Fruit fly (Drosophila melanogaster) whole organism, embryonic: ENCODE data around the gene Jhbp5.

ENCODE experiments used
- B-H1 ChIP-seq: fragments of 200-800 bp; sonication (Bioruptor generic); IDR thresholded peaks from 3 replicates; pipeline ENCODE4 v1.3.6; 2022; ENCODE audit warnings: missing biosample characterization, missing genetic modification characterization
- CG10654 ChIP-seq: fragments of 200-800 bp; sonication (Bioruptor generic); optimal IDR thresholded peaks from 2 replicates; lab custom pipeline; 2016; ENCODE audit warnings: missing biosample characterization, missing genetic modification characterization
- CG12391 ChIP-seq: fragments of 200-800 bp; sonication (Bioruptor generic); optimal IDR thresholded peaks from 3 replicates; lab custom pipeline; 2018; ENCODE audit warnings: missing biosample characterization, mild to moderate bottlenecking, missing genetic modification characterization, moderate library complexity
- CG14441 ChIP-seq: fragments of 200-800 bp; sonication (Bioruptor generic); IDR thresholded peaks from 2 replicates; pipeline ENCODE4 v1.3.6; 2022; ENCODE audit warnings: missing biosample characterization, missing genetic modification characterization
- CG15479 ChIP-seq: fragments of 200-800 bp; sonication (Bioruptor generic); optimal IDR thresholded peaks from 3 replicates; lab custom pipeline; 2019; ENCODE audit warnings: missing biosample characterization, mild to moderate bottlenecking, missing genetic modification characterization, moderate library complexity
- CG17361 ChIP-seq: fragments of 200-800 bp; sonication (Bioruptor generic); IDR thresholded peaks from 3 replicates; pipeline ENCODE4 v1.3.6; 2022; ENCODE audit warnings: missing biosample characterization, missing genetic modification characterization
- CG17385 ChIP-seq: fragments of 200-800 bp; sonication (Bioruptor generic); optimal IDR thresholded peaks from 3 replicates; lab custom pipeline; 2018; ENCODE audit warnings: missing biosample characterization, mild to moderate bottlenecking, missing genetic modification characterization
- CG17568 ChIP-seq: fragments of 200-800 bp; sonication (Bioruptor generic); optimal IDR thresholded peaks from 2 replicates; lab custom pipeline; 2018; ENCODE audit warnings: missing biosample characterization, mild to moderate bottlenecking, missing genetic modification characterization, moderate library complexity
- CG17829 ChIP-seq: fragments of 200-800 bp; optimal IDR thresholded peaks from 2 replicates; lab custom pipeline; 2019; ENCODE audit warnings: missing biosample characterization, mild to moderate bottlenecking, missing genetic modification characterization, moderate library complexity
- CG2120 ChIP-seq: fragments of 200-800 bp; sonication (Bioruptor generic); optimal IDR thresholded peaks from 3 replicates; lab custom pipeline; 2016; ENCODE audit warnings: missing biosample characterization, missing genetic modification characterization
- CG32772 ChIP-seq: fragments of 200-800 bp; sonication (Bioruptor generic); IDR thresholded peaks from 2 replicates; pipeline ENCODE4 v1.3.6; 2022; ENCODE audit warnings: missing biosample characterization, missing genetic modification characterization
- CG34422 ChIP-seq: fragments of 200-800 bp; sonication (Bioruptor generic); IDR thresholded peaks from 3 replicates; pipeline ENCODE4 v1.3.6; 2022; ENCODE audit warnings: missing biosample characterization, missing genetic modification characterization
- CG5953 ChIP-seq: fragments of 200-800 bp; sonication (Bioruptor generic); IDR thresholded peaks from 2 replicates; pipeline ENCODE4 v1.3.6; 2022; ENCODE audit warnings: missing biosample characterization, missing genetic modification characterization
- CG7556 ChIP-seq: fragments of 200-800 bp; sonication (Bioruptor generic); optimal IDR thresholded peaks from 2 replicates; lab custom pipeline; 2017; ENCODE audit warnings: missing biosample characterization, mild to moderate bottlenecking, missing genetic modification characterization
- CG8290 ChIP-seq, 3 experiments: fragments of 200-800 bp; sonication (Bioruptor generic); optimal IDR thresholded peaks; 2 replicates each; lab custom pipeline; 2016 to 2019; ENCODE audit warnings: missing biosample characterization in 3 of 3, missing genetic modification characterization in 3 of 3, mild to moderate bottlenecking in 2 of 3, moderate library complexity in 1 of 3
- CG8944 ChIP-seq: fragments of 200-800 bp; sonication (Bioruptor generic); optimal IDR thresholded peaks from 3 replicates; lab custom pipeline; 2016; ENCODE audit warnings: missing biosample characterization, missing genetic modification characterization
- CG9437 ChIP-seq: fragments of 200-800 bp; sonication (Bioruptor generic); optimal IDR thresholded peaks from 2 replicates; lab custom pipeline; 2018; ENCODE audit warnings: missing biosample characterization, mild to moderate bottlenecking, missing genetic modification characterization
- Chrac-16 ChIP-seq: fragments of 200-800 bp; sonication (Bioruptor generic); optimal IDR thresholded peaks from 3 replicates; lab custom pipeline; 2016; ENCODE audit warnings: missing biosample characterization, missing genetic modification characterization
- D19A ChIP-seq: fragments of 200-800 bp; optimal IDR thresholded peaks from 3 replicates; lab custom pipeline; 2019; ENCODE audit warnings: missing biosample characterization, mild to moderate bottlenecking, missing genetic modification characterization, moderate library complexity
- Dek ChIP-seq: fragments of 200-800 bp; sonication (Bioruptor generic); optimal IDR thresholded peaks from 3 replicates; lab custom pipeline; 2019; ENCODE audit warnings: missing biosample characterization, mild to moderate bottlenecking, missing genetic modification characterization, moderate library complexity
- Dip2 ChIP-seq: fragments of 200-800 bp; sonication (Bioruptor generic); IDR thresholded peaks from 2 replicates; pipeline ENCODE4 v1.3.6; 2022; ENCODE audit warnings: missing biosample characterization, missing genetic modification characterization
- Dll ChIP-seq: fragments of 200-800 bp; sonication (Bioruptor generic); IDR thresholded peaks from 4 replicates; pipeline ENCODE4 v1.3.6; 2022; ENCODE audit warnings: missing biosample characterization, missing genetic modification characterization; ENCODE audit not compliant: partially characterized antibody
- Doc2 ChIP-seq: fragments of 200-800 bp; sonication (Bioruptor generic); IDR thresholded peaks from 2 replicates; pipeline ENCODE4 v1.3.6; 2022; ENCODE audit warnings: missing biosample characterization, missing genetic modification characterization
- Hr51 ChIP-seq, 2 experiments: fragments of 200-800 bp; sonication (Bioruptor generic); optimal IDR thresholded peaks; 2 replicates in 1 of 2; 3 replicates in 1 of 2; lab custom pipeline; 2016 to 2018; ENCODE audit warnings: missing biosample characterization in 2 of 2, missing genetic modification characterization in 2 of 2, mild to moderate bottlenecking in 1 of 2, moderate library complexity in 1 of 2
- Hsf ChIP-seq: fragments of 200-800 bp; sonication (Bioruptor generic); optimal IDR thresholded peaks from 3 replicates; lab custom pipeline; 2016; ENCODE audit warnings: missing biosample characterization, missing genetic modification characterization
- MTF-1 ChIP-seq: fragments of 200-800 bp; sonication (Bioruptor generic); optimal IDR thresholded peaks from 2 replicates; lab custom pipeline; 2018; ENCODE audit warnings: missing biosample characterization, mild to moderate bottlenecking, missing genetic modification characterization, borderline replicate concordance
- NC2β ChIP-seq: fragments of 200-800 bp; sonication (Bioruptor generic); optimal IDR thresholded peaks from 2 replicates; lab custom pipeline; 2016; ENCODE audit warnings: missing biosample characterization, missing genetic modification characterization
- Opbp ChIP-seq: fragments of 200-800 bp; sonication (Bioruptor generic); IDR thresholded peaks from 3 replicates; pipeline ENCODE4 v1.3.6; 2022; ENCODE audit warnings: missing biosample characterization, missing genetic modification characterization; ENCODE audit not compliant: partially characterized antibody
- Pdp1 ChIP-seq, 2 experiments: fragments of 200-800 bp; sonication (Bioruptor generic); optimal IDR thresholded peaks; 3 replicates each; lab custom pipeline; 2016; ENCODE audit warnings: missing biosample characterization in 2 of 2, missing genetic modification characterization in 2 of 2, mild to moderate bottlenecking in 1 of 2, moderate library complexity in 1 of 2
- Scr ChIP-seq: fragments of 200-800 bp; sonication (Bioruptor generic); IDR thresholded peaks from 2 replicates; pipeline ENCODE4 v1.3.6; 2022; ENCODE audit warnings: missing biosample characterization, missing genetic modification characterization; ENCODE audit not compliant: partially characterized antibody
- Sry-β ChIP-seq: fragments of 200-800 bp; sonication (Bioruptor generic); optimal IDR thresholded peaks from 2 replicates; lab custom pipeline; 2018; ENCODE audit warnings: missing biosample characterization, mild to moderate bottlenecking, missing genetic modification characterization, moderate library complexity
- Sry-δ ChIP-seq: fragments of 200-800 bp; sonication (Bioruptor generic); optimal IDR thresholded peaks from 2 replicates; lab custom pipeline; 2016; ENCODE audit warnings: missing biosample characterization, missing genetic modification characterization
- al ChIP-seq: fragments of 200-800 bp; sonication (Bioruptor generic); IDR thresholded peaks from 2 replicates; pipeline ENCODE4 v1.3.6; 2022; ENCODE audit warnings: missing biosample characterization, missing genetic modification characterization
- chn ChIP-seq: fragments of 200-800 bp; sonication (Bioruptor generic); optimal IDR thresholded peaks from 2 replicates; lab custom pipeline; 2016; ENCODE audit warnings: missing biosample characterization, missing genetic modification characterization
- corto ChIP-seq: fragments of 200-800 bp; sonication (Bioruptor generic); optimal IDR thresholded peaks from 2 replicates; lab custom pipeline; 2016; ENCODE audit warnings: missing biosample characterization, mild to moderate bottlenecking, missing genetic modification characterization, moderate library complexity
- dan ChIP-seq: fragments of 200-800 bp; sonication (Bioruptor generic); IDR thresholded peaks from 2 replicates; pipeline ENCODE4 v1.3.6; 2022; ENCODE audit warnings: missing biosample characterization, missing genetic modification characterization
- dati ChIP-seq: fragments of 200-800 bp; sonication (Bioruptor generic); IDR thresholded peaks from 2 replicates; pipeline ENCODE4 v1.3.6; 2022; ENCODE audit warnings: missing biosample characterization, missing genetic modification characterization
- exex ChIP-seq: fragments of 200-800 bp; sonication (Bioruptor generic); optimal IDR thresholded peaks from 4 replicates; lab custom pipeline; 2018; ENCODE audit warnings: missing biosample characterization, mild to moderate bottlenecking, missing genetic modification characterization, moderate library complexity
- fru ChIP-seq: fragments of >200 bp; optimal IDR thresholded peaks from 2 replicates; lab custom pipeline; 2017
- ftz-f1 ChIP-seq: fragments of 200-800 bp; sonication (Bioruptor generic); optimal IDR thresholded peaks from 2 replicates; lab custom pipeline; 2016; ENCODE audit warnings: missing biosample characterization, missing genetic modification characterization
- gcm2 ChIP-seq: fragments of 200-800 bp; sonication (Bioruptor generic); optimal IDR thresholded peaks from 2 replicates; lab custom pipeline; 2016; ENCODE audit warnings: missing biosample characterization, missing genetic modification characterization
- grn ChIP-seq: fragments of 200-800 bp; sonication (Bioruptor generic); optimal IDR thresholded peaks from 3 replicates; lab custom pipeline; 2017; ENCODE audit warnings: missing biosample characterization, missing genetic modification characterization
- kay ChIP-seq: fragments of 200-800 bp; sonication (Bioruptor generic); optimal IDR thresholded peaks from 2 replicates; lab custom pipeline; 2016; ENCODE audit warnings: missing biosample characterization, missing genetic modification characterization
- lab ChIP-seq: fragments of 200-800 bp; sonication (Bioruptor generic); optimal IDR thresholded peaks from 3 replicates; lab custom pipeline; 2017; ENCODE audit warnings: missing biosample characterization, missing genetic modification characterization, mild to moderate bottlenecking, moderate library complexity, missing genetic modification reagents
- lmd ChIP-seq: fragments of 200-800 bp; sonication (Bioruptor generic); IDR thresholded peaks from 2 replicates; pipeline ENCODE4 v1.3.6; 2022; ENCODE audit warnings: missing biosample characterization, missing genetic modification characterization
- scrt ChIP-seq: fragments of 200-800 bp; sonication (Bioruptor generic); optimal IDR thresholded peaks from 2 replicates; lab custom pipeline; 2018; ENCODE audit warnings: missing biosample characterization, mild to moderate bottlenecking, missing genetic modification characterization, moderate library complexity
- sob ChIP-seq: fragments of 200-800 bp; sonication (Bioruptor generic); IDR thresholded peaks from 2 replicates; pipeline ENCODE4 v1.3.6; 2022; ENCODE audit warnings: missing biosample characterization, missing genetic modification characterization
- tup ChIP-seq: fragments of 200-800 bp; sonication (Bioruptor generic); optimal IDR thresholded peaks from 2 replicates; lab custom pipeline; 2016; ENCODE audit warnings: missing biosample characterization, mild to moderate bottlenecking, missing genetic modification characterization, moderate library complexity
- vvl ChIP-seq: fragments of 200-800 bp; sonication (Bioruptor generic); IDR thresholded peaks from 2 replicates; pipeline ENCODE4 v1.3.6; 2022; ENCODE audit warnings: missing biosample characterization, missing genetic modification characterization
- wdn ChIP-seq: fragments of 200-800 bp; sonication (Bioruptor generic); IDR thresholded peaks from 2 replicates; pipeline ENCODE4 v1.3.6; 2022; ENCODE audit warnings: missing biosample characterization, missing genetic modification characterization
- yki ChIP-seq: fragments of >200 bp; optimal IDR thresholded peaks from 3 replicates; lab custom pipeline; 2018
- z ChIP-seq: fragments of 200-800 bp; sonication (Bioruptor generic); IDR thresholded peaks from 3 replicates; pipeline ENCODE4 v1.3.6; 2022; ENCODE audit warnings: missing biosample characterization, missing genetic modification characterization

Gene Jhbp5

dm6 chr3R:16009030-16009429 lies 36.9 kb downstream of the Jhbp5 start, which contains the start of gene GATAe:
TSS of gene GATAe (plus strand) at chr3R:16009105.
- TF ChIP-seq CG8944 (no peak), D19A (tag; lab: Kevin White, UChicago) (no peak), dan (GFP tag; lab: Robert Waterston, UW) (no peak), B-H1 (no peak), fru (lab: Kevin White, UChicago) (no peak), Chrac-16 (GFP tag; lab: Kevin White, UChicago) (no peak), chn (no peak), Sry-β (GFP tag; lab: Kevin White, UChicago) (peak; percentile 48), dati (GFP tag; lab: Robert Waterston, UW) (no peak), Dip2 (GFP tag; lab: Robert Waterston, UW) (no peak), Dll (GFP tag; lab: Robert Waterston, UW) (no peak), Scr (GFP tag; lab: Robert Waterston, UW) (no peak), CG17568 (GFP tag; lab: Kevin White, UChicago) (no peak), CG2120 (GFP tag; lab: Kevin White, UChicago) (no peak), corto (GFP tag; lab: Kevin White, UChicago) (no peak), gcm2 (GFP tag; lab: Kevin White, UChicago) (no peak), exex (tag; lab: Kevin White, UChicago) (peak; percentile 50), Hsf (GFP tag; lab: Kevin White, UChicago) (no peak), tup (GFP tag; lab: Kevin White, UChicago) (no peak), yki (no peak), Dek (no peak), CG7556 (no peak), Doc2 (GFP tag; lab: Robert Waterston, UW) (no peak), sob (GFP tag; lab: Robert Waterston, UW) (no peak), NC2β (GFP tag; lab: Kevin White, UChicago) (no peak), lab (peak; percentile 34), Sry-δ (GFP tag; lab: Kevin White, UChicago) (no peak), CG9437 (GFP tag; lab: Kevin White, UChicago) (peak; percentile 9), z (GFP tag; lab: Robert Waterston, UW) (no peak), CG5953 (GFP tag; lab: Robert Waterston, UW) (no peak), grn (peak; percentile 87), Pdp1 (GFP tag; optimal IDR thresholded peaks at IDR 0.05; lab: Kevin White, UChicago) (peak in 1 of 2 experiments; percentile 2), CG14441 (GFP tag; lab: Robert Waterston, UW) (no peak), vvl (GFP tag; lab: Robert Waterston, UW) (no peak), CG32772 (GFP tag; lab: Robert Waterston, UW) (no peak), CG17361 (GFP tag; lab: Robert Waterston, UW) (no peak), CG10654 (GFP tag; lab: Kevin White, UChicago) (no peak), CG12391 (tag; lab: Kevin White, UChicago) (no peak), CG8290 (GFP tag; optimal IDR thresholded peaks at IDR 0.05; lab: Kevin White, UChicago) (no peak), CG8290 (tag; optimal IDR thresholded peaks at IDR 0.05; lab: Kevin White, UChicago) (peak in 1 of 2 experiments; percentile 17), CG34422 (GFP tag; lab: Robert Waterston, UW) (no peak), wdn (GFP tag; lab: Robert Waterston, UW) (no peak), CG17829 (no peak), ftz-f1 (GFP tag; lab: Kevin White, UChicago) (no peak), CG15479 (GFP tag; lab: Kevin White, UChicago) (no peak), lmd (GFP tag; lab: Robert Waterston, UW) (no peak), scrt (GFP tag; lab: Kevin White, UChicago) (no peak), kay (GFP tag; lab: Kevin White, UChicago) (peak; percentile 27), al (GFP tag; lab: Robert Waterston, UW) (no peak), MTF-1 (GFP tag; lab: Kevin White, UChicago) (no peak), Hr51 (GFP tag; optimal IDR thresholded peaks at IDR 0.05; lab: Kevin White, UChicago) (no peak), CG17385 (GFP tag; lab: Kevin White, UChicago) (no peak), Opbp (GFP tag; lab: Robert Waterston, UW) (no peak)
